Worm (Caenorhabditis elegans): ENCODE results near the gene dod-3.

dod-3 gene

DNA sequence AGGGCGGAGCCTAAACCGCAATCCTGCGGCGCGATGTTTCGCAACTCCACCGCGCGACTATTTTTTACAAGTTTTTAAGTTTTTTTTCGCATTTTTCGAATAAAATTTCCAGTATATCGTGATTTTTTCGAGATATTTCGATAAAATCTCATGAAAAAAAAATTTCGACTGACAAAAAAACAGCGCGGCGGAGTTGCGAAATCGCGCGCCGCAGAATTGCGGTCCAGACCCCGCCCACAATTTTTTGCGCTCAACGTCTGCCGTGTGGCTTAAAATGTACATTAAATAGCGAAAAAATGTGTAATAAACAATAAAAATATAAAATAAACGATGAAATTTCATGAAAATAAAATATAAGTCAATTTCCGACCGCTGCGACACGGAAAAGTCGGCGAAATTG, 33.2 kb downstream of the dod-3 start:
- TF ChIP-seq scrt-1 (GFP tag; IDR thresholded peaks at IDR 0.05) (no peak), pes-1 (GFP tag; IDR thresholded peaks at IDR 0.05) (peak; percentile 56; the same call in 1 of the 2 replicates)

DNA sequence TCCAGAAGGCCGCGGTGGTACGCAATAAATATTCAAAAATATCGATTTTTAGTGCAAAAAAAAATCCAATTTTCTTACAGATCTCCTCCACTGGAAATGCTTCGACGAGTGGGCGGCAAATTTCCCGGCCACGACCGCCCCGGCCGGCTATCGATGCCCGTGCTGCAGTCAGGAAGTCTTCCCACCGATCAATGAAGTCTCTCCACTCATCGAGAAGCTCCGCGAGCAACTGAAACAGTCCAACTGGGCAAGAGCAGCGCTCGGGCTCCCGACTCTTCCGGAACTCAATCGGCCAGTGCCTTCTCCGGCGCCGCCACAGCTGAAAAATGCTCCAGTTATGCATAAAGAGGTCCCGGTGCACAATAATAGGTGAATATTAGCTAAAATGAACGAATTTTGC, 35.0 kb downstream of the dod-3 start, which contains the start of gene Y45G12B.3:
Gene Y45G12B.3 (minus strand): TSS at position 320 of the 400 bp plus-strand sequence.
- no peak for TF ChIP-seq pes-1 (GFP tag; IDR thresholded peaks at IDR 0.05)
- no peak for TF ChIP-seq ama-1 (optimal IDR thresholded peaks at IDR 0.05)
- no peak for TF ChIP-seq flt-1 (GFP tag; IDR thresholded peaks at IDR 0.05)
- no peak for TF ChIP-seq ets-7 (tag; optimal IDR thresholded peaks at IDR 0.05)
- no peak for TF ChIP-seq ceh-13 (GFP tag; optimal IDR thresholded peaks at IDR 0.05)
- TF ChIP-seq ceh-36 (tag; optimal IDR thresholded peaks at IDR 0.05) = no peak
- no peak for TF ChIP-seq hmbx-1 (tag; optimal IDR thresholded peaks at IDR 0.05)
- no peak for TF ChIP-seq sea-1 (GFP tag; conservative IDR thresholded peaks at IDR 0.05)

DNA sequence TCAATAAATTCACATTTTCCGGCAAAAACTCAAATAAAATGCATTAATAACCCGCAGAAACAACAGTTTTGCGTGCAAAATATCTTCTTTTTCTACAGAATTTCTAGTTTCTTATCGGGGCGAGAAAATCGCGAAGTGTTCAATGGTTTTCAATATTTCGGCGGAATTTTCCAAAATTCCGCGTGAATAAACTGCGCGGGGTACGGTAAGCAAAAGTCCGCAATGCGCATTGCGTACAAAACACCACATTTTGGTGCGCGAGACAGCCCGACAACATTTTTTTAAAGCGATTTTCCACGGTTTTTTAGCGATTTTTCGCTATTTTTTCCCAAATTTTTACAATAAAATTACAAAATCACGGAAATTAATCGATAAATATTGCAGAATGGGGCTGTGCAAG, 36.5 kb downstream of the dod-3 start, which contains the start of gene Y45G12B.2:
Gene Y45G12B.2 (plus strand): TSS at position 383 of the 400 bp plus-strand sequence.
- TF ChIP-seq tbx-11 (GFP tag; IDR thresholded peaks at IDR 0.05) (peak; percentile 8; the same call in 1 of the 2 replicates), hnd-1 (tag; optimal IDR thresholded peaks at IDR 0.05) (no peak), F13C5.2 (tag; optimal IDR thresholded peaks at IDR 0.05) (peak; percentile 68), ceh-13 (GFP tag; optimal IDR thresholded peaks at IDR 0.05) (no peak), B0310.2 (tag; optimal IDR thresholded peaks at IDR 0.05) (no peak), sea-1 (GFP tag; conservative IDR thresholded peaks at IDR 0.05) (no peak), hmg-4 (GFP tag; optimal IDR thresholded peaks at IDR 0.05) (peak; percentile 32), aly-1 (tag; optimal IDR thresholded peaks at IDR 0.05) (no peak), tbx-37 (GFP tag; conservative IDR thresholded peaks at IDR 0.05) (0 out of 2 replicates have a peak, but pooled peaks have one; percentile 23)

DNA sequence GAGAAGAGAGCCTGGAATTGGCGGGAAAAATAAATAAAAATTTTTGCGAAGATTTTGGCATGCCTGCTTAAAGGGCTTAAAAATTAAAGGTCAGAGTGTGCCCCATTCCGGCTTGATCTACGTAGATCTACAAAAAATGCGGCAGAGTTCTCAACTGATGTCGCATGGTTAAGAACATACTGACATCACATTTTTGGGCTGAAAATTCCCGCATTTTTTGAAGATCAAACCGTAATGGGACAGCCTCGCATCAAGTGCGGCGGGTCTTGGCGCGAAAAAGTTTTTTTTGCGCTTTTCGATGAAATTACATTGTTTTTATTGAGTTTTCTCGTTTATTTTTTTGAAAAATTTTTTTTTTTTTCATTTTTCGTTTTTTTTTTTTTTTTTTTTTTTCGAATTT, 40.0 kb downstream of the dod-3 start:
- no peak for TF ChIP-seq aly-1 (tag; optimal IDR thresholded peaks at IDR 0.05)
- TF ChIP-seq ceh-36 (tag; optimal IDR thresholded peaks at IDR 0.05) = no peak
- no peak for TF ChIP-seq tra-4 (tag; optimal IDR thresholded peaks at IDR 0.05)
- no peak for TF ChIP-seq ets-7 (tag; optimal IDR thresholded peaks at IDR 0.05)
- TF ChIP-seq ceh-13 (GFP tag; optimal IDR thresholded peaks at IDR 0.05) = no peak
- TF ChIP-seq tbx-37 (GFP tag; conservative IDR thresholded peaks at IDR 0.05) = no peak
- no peak for TF ChIP-seq hnd-1 (tag; optimal IDR thresholded peaks at IDR 0.05)
- TF ChIP-seq hmg-4 (GFP tag; optimal IDR thresholded peaks at IDR 0.05) = no peak
- no peak for TF ChIP-seq pes-1 (GFP tag; IDR thresholded peaks at IDR 0.05)
- no peak for TF ChIP-seq B0310.2 (tag; optimal IDR thresholded peaks at IDR 0.05)
- no peak for TF ChIP-seq scrt-1 (GFP tag; IDR thresholded peaks at IDR 0.05)
- no peak for TF ChIP-seq flt-1 (GFP tag; IDR thresholded peaks at IDR 0.05)

DNA sequence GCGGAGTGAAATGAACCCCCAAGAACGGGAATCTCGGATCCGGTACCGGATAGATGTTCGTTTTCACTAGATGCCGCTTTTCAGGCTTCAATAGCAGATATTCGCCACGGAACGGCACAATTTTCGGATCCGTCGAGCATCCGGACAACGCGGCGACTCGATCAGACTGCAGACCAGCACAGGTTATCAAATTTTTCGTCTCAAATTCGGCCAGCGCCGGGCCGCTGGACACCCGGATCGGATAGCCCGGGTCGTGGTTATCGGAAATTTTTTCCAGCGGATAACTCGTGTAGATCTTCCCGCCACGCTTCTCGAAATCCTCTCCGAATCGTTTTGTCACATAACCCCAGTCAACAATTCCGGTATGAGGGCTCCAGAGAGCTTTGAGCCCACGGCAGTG, 40.4 kb downstream of the dod-3 start:
- no peak for TF ChIP-seq tbx-37 (GFP tag; conservative IDR thresholded peaks at IDR 0.05)
- TF ChIP-seq scrt-1 (GFP tag; IDR thresholded peaks at IDR 0.05) = no peak
- TF ChIP-seq ceh-36 (tag; optimal IDR thresholded peaks at IDR 0.05) = no peak
- TF ChIP-seq hmg-4 (GFP tag; optimal IDR thresholded peaks at IDR 0.05) = no peak
- TF ChIP-seq tbx-11 (GFP tag; IDR thresholded peaks at IDR 0.05) = no peak
- no peak for TF ChIP-seq aly-1 (tag; optimal IDR thresholded peaks at IDR 0.05)
- TF ChIP-seq B0310.2 (tag; optimal IDR thresholded peaks at IDR 0.05) = no peak
- no peak for TF ChIP-seq F13C5.2 (tag; optimal IDR thresholded peaks at IDR 0.05)

DNA sequence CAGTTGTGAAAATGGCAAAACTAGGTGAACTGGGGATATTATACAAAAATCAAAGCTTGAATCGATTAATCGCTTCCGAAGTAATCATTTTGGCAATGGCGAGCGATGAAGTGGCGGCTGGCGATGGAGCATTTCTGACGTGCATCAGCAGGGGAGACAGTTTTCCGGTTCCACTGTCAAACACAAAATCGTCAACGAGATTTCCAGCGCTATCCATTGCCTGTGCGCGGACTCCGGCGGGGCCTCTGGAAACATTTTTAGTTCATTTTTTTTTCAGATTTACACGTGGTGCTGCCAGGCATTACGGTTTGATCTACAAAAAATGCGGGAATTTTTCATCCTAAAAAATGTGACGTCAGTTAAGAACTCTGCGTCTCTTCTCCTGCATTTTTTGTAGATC, 42.3 kb downstream of the dod-3 start:
- TF ChIP-seq ceh-36 (tag; optimal IDR thresholded peaks at IDR 0.05) (no peak), ets-7 (tag; optimal IDR thresholded peaks at IDR 0.05) (no peak), ama-1 (optimal IDR thresholded peaks at IDR 0.05) (no peak), tbx-11 (GFP tag; IDR thresholded peaks at IDR 0.05) (no peak), hnd-1 (tag; optimal IDR thresholded peaks at IDR 0.05) (no peak), F13C5.2 (tag; optimal IDR thresholded peaks at IDR 0.05) (no peak), pes-1 (GFP tag; IDR thresholded peaks at IDR 0.05) (no peak), hmbx-1 (tag; optimal IDR thresholded peaks at IDR 0.05) (no peak), hmg-4 (GFP tag; optimal IDR thresholded peaks at IDR 0.05) (no peak), aly-1 (tag; optimal IDR thresholded peaks at IDR 0.05) (no peak), tra-4 (tag; optimal IDR thresholded peaks at IDR 0.05) (no peak), ceh-13 (GFP tag; optimal IDR thresholded peaks at IDR 0.05) (no peak), B0310.2 (tag; optimal IDR thresholded peaks at IDR 0.05) (no peak), flt-1 (GFP tag; IDR thresholded peaks at IDR 0.05) (no peak), tbx-37 (GFP tag; conservative IDR thresholded peaks at IDR 0.05) (no peak), sea-1 (GFP tag; conservative IDR thresholded peaks at IDR 0.05) (no peak), scrt-1 (GFP tag; IDR thresholded peaks at IDR 0.05) (no peak)

DNA sequence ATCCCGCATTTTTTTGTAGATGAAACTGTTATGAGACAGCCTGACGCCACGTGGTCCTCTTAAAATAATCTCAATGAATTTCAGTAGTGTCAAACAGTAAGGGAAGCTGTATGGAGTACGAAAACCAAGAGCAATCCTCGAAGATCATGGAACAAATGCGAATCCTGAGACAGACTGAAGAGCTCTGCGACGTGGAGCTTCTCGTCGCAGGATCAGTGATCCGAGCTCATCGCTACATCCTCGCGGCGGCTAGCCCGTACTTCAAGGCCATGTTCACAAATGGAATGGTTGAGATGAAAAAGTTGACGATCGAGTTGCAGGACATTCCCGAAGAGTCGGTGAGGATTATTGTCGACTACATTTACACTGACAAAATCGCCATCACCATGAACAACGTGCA, 46.7 kb downstream of the dod-3 start:
- TF ChIP-seq flt-1 (GFP tag; IDR thresholded peaks at IDR 0.05) (no peak), tbx-37 (GFP tag; conservative IDR thresholded peaks at IDR 0.05) (no peak), ets-7 (tag; optimal IDR thresholded peaks at IDR 0.05) (no peak), aly-1 (tag; optimal IDR thresholded peaks at IDR 0.05) (no peak), hmg-4 (GFP tag; optimal IDR thresholded peaks at IDR 0.05) (no peak), F13C5.2 (tag; optimal IDR thresholded peaks at IDR 0.05) (no peak), hmbx-1 (tag; optimal IDR thresholded peaks at IDR 0.05) (no peak), B0310.2 (tag; optimal IDR thresholded peaks at IDR 0.05) (no peak), hnd-1 (tag; optimal IDR thresholded peaks at IDR 0.05) (no peak)

DNA sequence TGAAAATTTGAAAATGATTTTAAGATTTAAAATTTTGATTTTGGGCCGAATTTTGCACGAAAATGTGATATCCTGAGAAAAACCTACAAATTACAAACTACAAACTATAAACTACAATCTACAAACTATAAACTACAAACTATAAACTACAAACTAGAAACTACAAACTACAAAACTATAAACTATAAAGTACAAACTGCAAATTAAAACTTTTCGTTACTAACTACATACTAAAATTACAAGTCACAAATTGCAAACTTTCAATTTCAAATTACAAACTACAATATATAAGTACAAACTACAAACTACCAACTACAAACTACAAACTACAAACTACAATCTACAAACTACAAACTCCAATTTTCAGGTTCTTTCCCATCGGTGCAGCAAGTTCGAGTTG, 47.4 kb downstream of the dod-3 start:
- TF ChIP-seq tra-4 (tag; optimal IDR thresholded peaks at IDR 0.05) (no peak), tbx-37 (GFP tag; conservative IDR thresholded peaks at IDR 0.05) (no peak), pes-1 (GFP tag; IDR thresholded peaks at IDR 0.05) (no peak), scrt-1 (GFP tag; IDR thresholded peaks at IDR 0.05) (no peak), tbx-11 (GFP tag; IDR thresholded peaks at IDR 0.05) (no peak), ama-1 (optimal IDR thresholded peaks at IDR 0.05) (no peak)

All from whole organism, early embryonic.